Worm (Caenorhabditis elegans) whole organism, L1 larva: ENCODE measurements around the gene srw-39.

ENCODE experiments used
- ama-1 ChIP-seq: fragments of 150-350 bp; optimal IDR thresholded peaks from 2 replicates; lab custom pipeline; 2014
- mep-1 ChIP-seq: fragments of 150-350 bp; optimal IDR thresholded peaks from 2 replicates; lab custom pipeline; 2014; ENCODE audit warnings: missing biosample characterization, missing genetic modification characterization
- nhr-11 ChIP-seq: fragments of 150-350 bp; optimal IDR thresholded peaks from 2 replicates; lab custom pipeline; 2014; ENCODE audit warnings: missing biosample characterization, missing genetic modification characterization
- unc-30 ChIP-seq: sonication (generic microtip); optimal IDR thresholded peaks from 2 replicates; lab custom pipeline; 2017; ENCODE audit warnings: missing biosample characterization, missing genetic modification characterization

DNA sequence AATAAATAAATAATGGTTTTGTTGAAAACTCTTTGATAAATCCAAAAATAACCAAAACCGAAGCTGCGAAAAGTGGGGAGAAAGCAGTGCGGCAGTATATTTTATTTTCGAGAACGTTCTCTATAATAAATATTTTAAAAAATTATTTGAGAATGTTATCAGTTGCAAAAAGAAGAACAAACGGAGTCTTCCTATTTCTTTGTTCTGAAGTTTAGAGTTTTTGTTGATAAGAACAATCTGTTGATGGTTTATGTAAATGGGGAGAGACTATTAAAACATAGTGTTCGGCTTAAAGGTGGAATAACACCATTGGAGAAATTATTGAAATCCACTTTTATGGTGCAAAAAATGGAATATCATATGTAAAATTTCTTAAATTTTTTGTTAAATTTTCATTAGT is 41.3 kb upstream of the srw-39 start:
- TF ChIP-seq nhr-11 (tag; lab: Kevin White, UChicago) (no peak), unc-30 (tag; lab: Kevin White, UChicago) (no peak), mep-1 (tag; lab: Kevin White, UChicago) (no peak), ama-1 (no peak)
